Fruit fly (Drosophila melanogaster): ENCODE results near the gene betaTub85D.
A peak's percentile ranks its signal among the peaks of the same experiment; 100 is the strongest.

The betaTub85D gene

DNA sequence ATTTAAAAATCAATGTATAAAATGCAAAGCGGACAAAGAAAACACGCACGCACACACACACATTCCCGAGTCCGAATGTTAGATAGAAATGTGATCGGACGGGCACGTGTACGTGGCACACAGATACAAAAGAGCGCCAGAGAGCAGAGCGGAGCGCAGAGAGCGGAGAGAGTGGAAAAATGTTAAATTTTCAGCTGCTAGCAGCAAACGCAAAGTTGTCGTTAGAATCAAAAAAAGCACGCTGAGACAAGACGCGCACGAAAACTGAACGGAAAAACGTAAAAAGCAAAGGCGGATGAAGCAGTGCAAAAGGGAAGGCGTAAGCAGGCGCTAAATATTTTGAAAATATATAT, 9.2 kb upstream of the betaTub85D start (continued):
- peak; percentile 9 for TF ChIP-seq bigmax (GFP tag; optimal IDR thresholded peaks at IDR 0.05)
- no peak for TF ChIP-seq pnt (GFP tag; optimal IDR thresholded peaks at IDR 0.05)
- peak; percentile 36 for TF ChIP-seq CG15514 (GFP tag; optimal IDR thresholded peaks at IDR 0.05)
- TF ChIP-seq HHEX (GFP tag; optimal IDR thresholded peaks at IDR 0.05) = peak; percentile 44
- TF ChIP-seq klu (GFP tag; IDR thresholded peaks at IDR 0.05) = no peak
- TF ChIP-seq Chrac-16 (GFP tag; optimal IDR thresholded peaks at IDR 0.05) = no peak
- TF ChIP-seq bsh (GFP tag; optimal IDR thresholded peaks at IDR 0.05) = peak in 1 of 2 experiments; percentile 26
- TF ChIP-seq sens (GFP tag) = peak; percentile 89
- no peak for TF ChIP-seq p53 (GFP tag; optimal IDR thresholded peaks at IDR 0.05)
- peak; percentile 16 for TF ChIP-seq CG1792 (GFP tag; optimal IDR thresholded peaks at IDR 0.05)
- no peak for TF ChIP-seq Mad (GFP tag; optimal IDR thresholded peaks at IDR 0.05)
- peak; percentile 4 for TF ChIP-seq CG13894 (tag; optimal IDR thresholded peaks at IDR 0.05)
- peak; percentile 52 for TF ChIP-seq HLHmδ (GFP tag; optimal IDR thresholded peaks at IDR 0.05)
- no peak for TF ChIP-seq sens-2 (GFP tag; IDR thresholded peaks at IDR 0.05)
- TF ChIP-seq Max (GFP tag; optimal IDR thresholded peaks at IDR 0.05) = peak; percentile 59
- no peak for TF ChIP-seq CG8290 (GFP tag; optimal IDR thresholded peaks at IDR 0.05)
- TF ChIP-seq CG8290 (tag; optimal IDR thresholded peaks at IDR 0.05) = peak in 1 of 2 experiments; percentile 3
- no peak for TF ChIP-seq Asciz (GFP tag; optimal IDR thresholded peaks at IDR 0.05)
- peak; percentile 49 for TF ChIP-seq CG12071 (GFP tag; optimal IDR thresholded peaks at IDR 0.05)
- TF ChIP-seq CG18599 (GFP tag; optimal IDR thresholded peaks at IDR 0.05) = peak; percentile 24
- peak; percentile 98 for TF ChIP-seq yki (optimal IDR thresholded peaks at IDR 0.05)
- TF ChIP-seq NC2β (GFP tag; optimal IDR thresholded peaks at IDR 0.05) = peak; percentile 31
- no peak for TF ChIP-seq Eip74EF (GFP tag; optimal IDR thresholded peaks at IDR 0.05)
- TF ChIP-seq CG31365 (tag; optimal IDR thresholded peaks at IDR 0.05) = peak; percentile 11
- no peak for TF ChIP-seq CG11085 (GFP tag; IDR thresholded peaks at IDR 0.05)
- peak; percentile 99 for TF ChIP-seq Trl (optimal IDR thresholded peaks at IDR 0.05)
- TF ChIP-seq Trl (GFP tag; optimal IDR thresholded peaks at IDR 0.05) = peak; percentile 86
- TF ChIP-seq mirr (GFP tag; optimal IDR thresholded peaks at IDR 0.05) = peak; percentile 77
- TF ChIP-seq CG34376 (GFP tag; optimal IDR thresholded peaks at IDR 0.05) = peak; percentile 72
- no peak for TF ChIP-seq gt (GFP tag; IDR thresholded peaks at IDR 0.05)
- TF ChIP-seq CrebB (tag; optimal IDR thresholded peaks at IDR 0.05) = peak; percentile 16
- peak; percentile 72 for TF ChIP-seq Jarid2 (GFP tag; optimal IDR thresholded peaks at IDR 0.05)
- TF ChIP-seq Dek (tag; optimal IDR thresholded peaks at IDR 0.05) = no peak
- peak; percentile 68 for TF ChIP-seq CG9437 (GFP tag; optimal IDR thresholded peaks at IDR 0.05)
- TF ChIP-seq tna (GFP tag; IDR thresholded peaks at IDR 0.05; ENCODE audit: partially characterized antibody) = no peak
- TF ChIP-seq CG1602 (GFP tag; optimal IDR thresholded peaks at IDR 0.05) = no peak
- TF ChIP-seq CG7987 (GFP tag; optimal IDR thresholded peaks at IDR 0.05) = peak; percentile 28
- peak; percentile 14 for TF ChIP-seq abd-A (tag; optimal IDR thresholded peaks at IDR 0.05)
- peak; percentile 17 for TF ChIP-seq Xbp1 (GFP tag; optimal IDR thresholded peaks at IDR 0.05)
- TF ChIP-seq gcm (GFP tag; optimal IDR thresholded peaks at IDR 0.05) = peak; percentile 41
- no peak for TF ChIP-seq CG3407 (GFP tag; optimal IDR thresholded peaks at IDR 0.05)
- peak; percentile 61 for TF ChIP-seq her (GFP tag; optimal IDR thresholded peaks at IDR 0.05)
- peak; percentile 43 for TF ChIP-seq gro (GFP tag; optimal IDR thresholded peaks at IDR 0.05)
- TF ChIP-seq Hmr (GFP tag; optimal IDR thresholded peaks at IDR 0.05) = peak; percentile 22
- peak; percentile 79 for TF ChIP-seq nerfin-1 (tag; optimal IDR thresholded peaks at IDR 0.05)
- TF ChIP-seq CG12769 (tag; optimal IDR thresholded peaks at IDR 0.05) = peak; percentile 52
- peak; percentile 24 for TF ChIP-seq nau (GFP tag; optimal IDR thresholded peaks at IDR 0.05)
- TF ChIP-seq mld (GFP tag; IDR thresholded peaks at IDR 0.05; ENCODE audit: partially characterized antibody) = no peak
- TF ChIP-seq CG11247 (GFP tag; IDR thresholded peaks at IDR 0.05) = no peak

Data from whole organism, embryonic.